Worm (Caenorhabditis elegans): ENCODE results near the gene T23F6.3.

DNA sequence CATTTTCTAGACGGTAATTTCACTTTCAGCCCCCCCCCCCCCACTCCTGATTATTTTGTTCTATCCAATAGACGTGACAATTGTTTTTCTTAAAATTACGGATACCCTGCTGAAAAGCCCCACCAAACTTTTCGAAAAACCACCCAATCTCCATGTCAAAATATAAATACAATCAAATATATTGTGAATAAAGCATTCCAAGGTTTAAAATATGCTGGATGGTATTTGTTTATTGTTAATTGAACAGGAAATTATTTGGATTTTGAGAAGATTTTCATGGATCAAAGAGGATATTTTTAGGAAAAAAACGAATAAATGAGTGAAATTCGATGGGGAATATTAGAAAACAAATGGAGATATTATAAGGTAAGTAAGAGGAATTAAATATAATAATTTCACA, 20.7 kb downstream of the T23F6.3 start, which contains the start of gene C27D8.4:
- no peak for TF ChIP-seq lir-3 (tag; optimal IDR thresholded peaks at IDR 0.05; ENCODE audit: poor library complexity)
- no peak for TF ChIP-seq zag-1 (tag; optimal IDR thresholded peaks at IDR 0.05)
- no peak for TF ChIP-seq unc-62 (GFP tag; optimal IDR thresholded peaks at IDR 0.05)
- no peak for TF ChIP-seq lin-35 (GFP tag; optimal IDR thresholded peaks at IDR 0.05)
- no peak for TF ChIP-seq lin-15B (tag; optimal IDR thresholded peaks at IDR 0.05)
- TF ChIP-seq F16B12.6 (tag; optimal IDR thresholded peaks at IDR 0.05): no peak
- no peak for TF ChIP-seq mep-1 (tag; optimal IDR thresholded peaks at IDR 0.05)
- TF ChIP-seq mab-9 (GFP tag; IDR thresholded peaks at IDR 0.05): no peak
- no peak for TF ChIP-seq C04F5.9 (tag; optimal IDR thresholded peaks at IDR 0.05)
- no peak for TF ChIP-seq efl-1 (optimal IDR thresholded peaks at IDR 0.05)
- no peak for TF ChIP-seq efl-1 (GFP tag; optimal IDR thresholded peaks at IDR 0.05 in 1 of 2)
- TF ChIP-seq blmp-1 (tag; optimal IDR thresholded peaks at IDR 0.05): no peak
